Worm (Caenorhabditis elegans) whole organism, L2 larva: Measurements from ENCODE around the gene C07A9.13.

Source experiments
- C34F6.9 ChIP-seq: fragments of 150-350 bp; optimal IDR thresholded peaks from 2 replicates; lab custom pipeline; 2014; ENCODE audit warnings: missing biosample characterization, missing genetic modification characterization
- F13H6.1 ChIP-seq: sonication (generic microtip); optimal IDR thresholded peaks from 2 replicates; lab custom pipeline; 2016; ENCODE audit warnings: missing genetic modification characterization, missing compliant biosample characterization
- R02D3.7 ChIP-seq: fragments of 150-350 bp; optimal IDR thresholded peaks from 2 replicates; lab custom pipeline; 2014; ENCODE audit warnings: missing biosample characterization, missing genetic modification characterization
- Y55F3AM.14 ChIP-seq: fragments of 200-800 bp; sonication (Bioruptor generic); optimal IDR thresholded peaks from 2 replicates; lab custom pipeline; 2018; ENCODE audit warnings: mild to moderate bottlenecking, missing genetic modification characterization, missing compliant biosample characterization
- ZK546.5 ChIP-seq: sonication (generic microtip); optimal IDR thresholded peaks from 2 replicates; lab custom pipeline; 2017; ENCODE audit warnings: missing biosample characterization, missing genetic modification characterization
- alr-1 ChIP-seq: fragments of 150-350 bp; optimal IDR thresholded peaks from 2 replicates; lab custom pipeline; 2014; ENCODE audit warnings: missing biosample characterization, missing genetic modification characterization
- ama-1 ChIP-seq: fragments of 150-350 bp; optimal IDR thresholded peaks from 2 replicates; lab custom pipeline; 2018; ENCODE audit warnings: inconsistent platforms
- blmp-1 ChIP-seq: sonication (generic microtip); optimal IDR thresholded peaks from 2 replicates; lab custom pipeline; 2017; ENCODE audit warnings: missing genetic modification characterization, mild to moderate bottlenecking, missing compliant biosample characterization, antibody characterized with exemption, moderate library complexity; ENCODE audit not compliant: insufficient read depth
- ceh-16 ChIP-seq: fragments of 150-350 bp; optimal IDR thresholded peaks from 2 replicates; lab custom pipeline; 2014; ENCODE audit warnings: missing biosample characterization, missing genetic modification characterization
- ceh-82 ChIP-seq: fragments of 150-350 bp; optimal IDR thresholded peaks from 2 replicates; lab custom pipeline; 2014; ENCODE audit warnings: missing biosample characterization, missing genetic modification characterization
- crh-2 ChIP-seq: sonication (generic microtip); optimal IDR thresholded peaks from 2 replicates; lab custom pipeline; 2017; ENCODE audit warnings: missing biosample characterization, missing genetic modification characterization
- dmd-4 ChIP-seq: sonication (generic microtip); optimal IDR thresholded peaks from 2 replicates; lab custom pipeline; 2017; ENCODE audit warnings: missing biosample characterization, missing genetic modification characterization
- egl-27 ChIP-seq: sonication (generic microtip); optimal IDR thresholded peaks from 3 replicates; lab custom pipeline; 2017; ENCODE audit warnings: missing biosample characterization, missing genetic modification reagents, missing genetic modification characterization
- elt-3 ChIP-seq: sonication (generic microtip); optimal IDR thresholded peaks from 2 replicates; lab custom pipeline; 2017; ENCODE audit warnings: missing biosample characterization, missing genetic modification characterization
- fos-1 ChIP-seq: fragments of 150-350 bp; optimal IDR thresholded peaks from 2 replicates; lab custom pipeline; 2014; ENCODE audit warnings: missing biosample characterization, missing genetic modification characterization
- gmeb-1 ChIP-seq: fragments of 150-350 bp; optimal IDR thresholded peaks from 2 replicates; lab custom pipeline; 2014; ENCODE audit warnings: missing biosample characterization, missing genetic modification characterization
- lin-11 ChIP-seq: fragments of 150-350 bp; sonication (generic microtip); optimal IDR thresholded peaks from 2 replicates; lab custom pipeline; 2014; ENCODE audit warnings: missing biosample characterization, missing genetic modification characterization, inconsistent platforms, mixed read lengths
- lin-13 ChIP-seq: fragments of 150-350 bp; optimal IDR thresholded peaks from 2 replicates; lab custom pipeline; 2014; ENCODE audit warnings: missing biosample characterization, missing genetic modification reagents, missing genetic modification characterization
- lsy-2 ChIP-seq, 2 experiments: fragments of 150-350 bp in 1 of 2; sonication (generic microtip) in 1 of 2; optimal IDR thresholded peaks; 2 replicates each; lab custom pipeline; 2014 to 2017; ENCODE audit warnings: missing biosample characterization in 2 of 2, missing genetic modification characterization in 2 of 2
- mab-5 ChIP-seq: fragments of 150-350 bp; optimal IDR thresholded peaks from 2 replicates; lab custom pipeline; 2014; ENCODE audit warnings: missing biosample characterization, missing genetic modification characterization
- mbf-1 ChIP-seq: sonication (generic microtip); optimal IDR thresholded peaks from 2 replicates; lab custom pipeline; 2017; ENCODE audit warnings: missing biosample characterization, missing genetic modification characterization
- mdl-1 ChIP-seq, 2 experiments: fragments of 150-350 bp in 1 of 2; sonication (generic microtip) in 1 of 2; optimal IDR thresholded peaks; 2 replicates each; lab custom pipeline; 2017; ENCODE audit warnings: missing biosample characterization in 2 of 2, missing genetic modification characterization in 2 of 2
- nhr-11 ChIP-seq: fragments of 150-350 bp; optimal IDR thresholded peaks from 2 replicates; lab custom pipeline; 2014; ENCODE audit warnings: missing biosample characterization, missing genetic modification characterization
- nhr-12 ChIP-seq: fragments of 150-350 bp; optimal IDR thresholded peaks from 2 replicates; lab custom pipeline; 2014; ENCODE audit warnings: missing biosample characterization, missing genetic modification characterization
- nhr-129 ChIP-seq: fragments of 150-350 bp; optimal IDR thresholded peaks from 2 replicates; lab custom pipeline; 2014; ENCODE audit warnings: missing biosample characterization, missing genetic modification characterization
- nhr-21 ChIP-seq: fragments of 150-350 bp; optimal IDR thresholded peaks from 2 replicates; lab custom pipeline; 2014; ENCODE audit warnings: missing biosample characterization, missing genetic modification characterization
- nhr-23 ChIP-seq: fragments of 150-350 bp; optimal IDR thresholded peaks from 2 replicates; lab custom pipeline; 2014; ENCODE audit warnings: missing biosample characterization, missing genetic modification reagents, missing genetic modification characterization
- nhr-237 ChIP-seq: fragments of 150-350 bp; optimal IDR thresholded peaks from 2 replicates; lab custom pipeline; 2014; ENCODE audit warnings: missing biosample characterization, missing genetic modification characterization
- nhr-25 ChIP-seq: fragments of 150-350 bp; sonication (generic microtip); optimal IDR thresholded peaks from 3 replicates; lab custom pipeline; 2014; ENCODE audit warnings: missing biosample characterization, missing genetic modification characterization
- nhr-6 ChIP-seq: fragments of 150-350 bp; optimal IDR thresholded peaks from 2 replicates; lab custom pipeline; 2014; ENCODE audit warnings: missing biosample characterization, missing genetic modification characterization
- nhr-77 ChIP-seq: fragments of 150-350 bp; optimal IDR thresholded peaks from 2 replicates; lab custom pipeline; 2014; ENCODE audit warnings: missing biosample characterization, missing genetic modification characterization
- peb-1 ChIP-seq: fragments of 150-350 bp; optimal IDR thresholded peaks from 2 replicates; lab custom pipeline; 2014; ENCODE audit warnings: missing biosample characterization, missing genetic modification characterization
- sem-4 ChIP-seq: fragments of 150-350 bp; optimal IDR thresholded peaks from 2 replicates; lab custom pipeline; 2014; ENCODE audit warnings: missing biosample characterization, missing genetic modification reagents, missing genetic modification characterization
- skn-1 ChIP-seq: sonication (generic microtip); optimal IDR thresholded peaks from 2 replicates; lab custom pipeline; 2017; ENCODE audit warnings: missing biosample characterization, missing genetic modification characterization
- sma-3 ChIP-seq: sonication (generic microtip); optimal IDR thresholded peaks from 2 replicates; lab custom pipeline; 2016; ENCODE audit warnings: missing genetic modification reagents, missing genetic modification characterization, missing compliant biosample characterization
- sma-9 ChIP-seq, 2 experiments: fragments of 150-350 bp in 1 of 2; sonication (generic microtip) in 1 of 2; optimal IDR thresholded peaks; 2 replicates each; lab custom pipeline; 2014 to 2016; ENCODE audit warnings: missing genetic modification characterization in 2 of 2, mild to moderate bottlenecking in 1 of 2, missing biosample characterization in 1 of 2, missing compliant biosample characterization in 1 of 2, missing genetic modification reagents in 1 of 2, moderate library complexity in 1 of 2
- snpc-4 ChIP-seq: fragments of 150-350 bp; optimal IDR thresholded peaks from 2 replicates; lab custom pipeline; 2014; ENCODE audit warnings: missing biosample characterization, missing genetic modification characterization
- unc-39 ChIP-seq: fragments of 150-350 bp; optimal IDR thresholded peaks from 2 replicates; lab custom pipeline; 2014; ENCODE audit warnings: missing biosample characterization, missing genetic modification characterization
- unc-55 ChIP-seq: fragments of 150-350 bp; sonication (generic microtip); optimal IDR thresholded peaks from 3 replicates; lab custom pipeline; 2014; ENCODE audit warnings: missing biosample characterization, missing genetic modification reagents, missing genetic modification characterization
- zag-1 ChIP-seq: fragments of 150-350 bp; optimal IDR thresholded peaks from 2 replicates; lab custom pipeline; 2014; ENCODE audit warnings: missing biosample characterization, missing genetic modification characterization
- ztf-1 ChIP-seq: fragments of 200-800 bp; sonication (Bioruptor generic); conservative IDR thresholded peaks from 2 replicates; pipeline ENCODE4 v1.3.6; 2022; ENCODE audit warnings: missing genetic modification characterization, missing compliant biosample characterization
- ztf-11 ChIP-seq: sonication (generic microtip); optimal IDR thresholded peaks from 2 replicates; lab custom pipeline; 2017; ENCODE audit warnings: missing biosample characterization, missing genetic modification characterization
- ztf-4 ChIP-seq: fragments of 150-350 bp; optimal IDR thresholded peaks from 2 replicates; lab custom pipeline; 2014; ENCODE audit warnings: missing biosample characterization, missing genetic modification characterization

The C07A9.13 gene

ce11 chrIII:9631117-9631655, 49.9 kb downstream of the C07A9.13 start, which contains the start of gene ubc-7 (continued):
- TF ChIP-seq lin-13 = peak; percentile 87
- TF ChIP-seq gmeb-1 (tag; lab: Kevin White, UChicago) = peak; percentile 98
- TF ChIP-seq mab-5 (tag; lab: Kevin White, UChicago) = peak; percentile 74
- TF ChIP-seq lin-11 (tag; lab: Kevin White, UChicago) = peak; percentile 81
- TF ChIP-seq ztf-4 (tag; lab: Kevin White, UChicago) = peak; percentile 57
- TF ChIP-seq blmp-1 = peak; percentile 97
- TF ChIP-seq ztf-1 = no peak

ce11 chrIII:9629855-9630254, 51.3 kb downstream of the C07A9.13 start, which contains the start of gene rpac-19:
Gene rpac-19, minus strand, starts transcription at chrIII:9629885.
- no peak for TF ChIP-seq ztf-1
- TF ChIP-seq fos-1 (tag; lab: Kevin White, UChicago) = peak; percentile 4
- no peak for TF ChIP-seq nhr-6 (tag; lab: Kevin White, UChicago)
- no peak for TF ChIP-seq nhr-21 (tag; lab: Kevin White, UChicago)
- TF ChIP-seq snpc-4 = no peak
- TF ChIP-seq ceh-16 (tag; lab: Kevin White, UChicago) = no peak
- TF ChIP-seq dmd-4 (tag; lab: Kevin White, UChicago) = no peak
- peak; percentile 63 for TF ChIP-seq C34F6.9
- no peak for TF ChIP-seq unc-39 (tag; lab: Kevin White, UChicago)
- TF ChIP-seq zag-1 (tag; lab: Kevin White, UChicago) = no peak
- TF ChIP-seq sma-3 (GFP tag; lab: Kevin White, UChicago) = peak; percentile 85
- TF ChIP-seq nhr-25 (tag; lab: Kevin White, UChicago) = peak; percentile 58
- no peak for TF ChIP-seq peb-1 (tag; lab: Kevin White, UChicago)
- TF ChIP-seq alr-1 (tag; lab: Kevin White, UChicago) = no peak
- no peak for TF ChIP-seq ZK546.5 (tag; lab: Kevin White, UChicago)
- peak; percentile 77 for TF ChIP-seq sem-4
- no peak for TF ChIP-seq ztf-11 (tag; lab: Kevin White, UChicago)
- TF ChIP-seq nhr-11 = no peak
- TF ChIP-seq unc-55 (GFP tag; lab: Kevin White, UChicago) = peak; percentile 57
- peak; percentile 72 for TF ChIP-seq F13H6.1 (tag; lab: Kevin White, UChicago)
- TF ChIP-seq nhr-77 (tag; lab: Kevin White, UChicago) = no peak
- TF ChIP-seq ceh-82 (tag; lab: Kevin White, UChicago) = no peak
- peak; percentile 69 for TF ChIP-seq sma-9 (GFP tag; optimal IDR thresholded peaks at IDR 0.05; lab: Kevin White, UChicago)
- TF ChIP-seq sma-9 (tag; optimal IDR thresholded peaks at IDR 0.05; lab: Kevin White, UChicago) = no peak
- peak; percentile 75 for TF ChIP-seq crh-2 (tag; lab: Kevin White, UChicago)
- no peak for TF ChIP-seq nhr-12
- TF ChIP-seq lin-11 (tag; lab: Kevin White, UChicago) = no peak
- peak in 1 of 2 experiments; percentile 76 for TF ChIP-seq lsy-2 (tag; optimal IDR thresholded peaks at IDR 0.05; lab: Kevin White, UChicago)
- TF ChIP-seq skn-1 = peak; percentile 66
- TF ChIP-seq mab-5 (tag; lab: Kevin White, UChicago) = no peak
- TF ChIP-seq egl-27 (tag; lab: Kevin White, UChicago) = peak; percentile 6
- TF ChIP-seq elt-3 (tag; lab: Kevin White, UChicago) = no peak
- TF ChIP-seq R02D3.7 (tag; lab: Kevin White, UChicago) = no peak
- peak; percentile 55 for TF ChIP-seq ztf-4 (tag; lab: Kevin White, UChicago)
- TF ChIP-seq Y55F3AM.14 = peak; percentile 17
- peak; percentile 35 for TF ChIP-seq nhr-129 (tag; lab: Kevin White, UChicago)
- peak; percentile 64 for TF ChIP-seq ama-1 (lab: Kevin White, UChicago)
- TF ChIP-seq blmp-1 = no peak
- no peak for TF ChIP-seq mbf-1
- no peak for TF ChIP-seq nhr-23 (tag; lab: Kevin White, UChicago)
- peak; percentile 19 for TF ChIP-seq nhr-237
- peak; percentile 72 for TF ChIP-seq lin-13
- peak; percentile 80 for TF ChIP-seq gmeb-1 (tag; lab: Kevin White, UChicago)
- TF ChIP-seq mdl-1 (tag; optimal IDR thresholded peaks at IDR 0.05; lab: Kevin White, UChicago) = no peak
